Worm (Caenorhabditis elegans) whole organism, L3 larva: ENCODE results near the gene Y50D4A.4.

Source experiments
- R02D3.7 ChIP-seq: fragments of 150-350 bp; optimal IDR thresholded peaks from 2 replicates; lab custom pipeline; 2014; ENCODE audit warnings: missing biosample characterization, missing genetic modification characterization
- ZK546.5 ChIP-seq: sonication (generic microtip); optimal IDR thresholded peaks from 2 replicates; lab custom pipeline; 2017; ENCODE audit warnings: missing biosample characterization, missing genetic modification characterization
- aly-2 ChIP-seq: fragments of 150-350 bp; optimal IDR thresholded peaks from 2 replicates; lab custom pipeline; 2014; ENCODE audit warnings: missing biosample characterization, missing genetic modification characterization
- ama-1 ChIP-seq: fragments of 150-350 bp; optimal IDR thresholded peaks from 2 replicates; lab custom pipeline; 2018
- ceh-16 ChIP-seq: sonication (generic microtip); optimal IDR thresholded peaks from 2 replicates; lab custom pipeline; 2017; ENCODE audit warnings: missing biosample characterization, missing genetic modification characterization
- ceh-28 ChIP-seq: fragments of 150-350 bp; optimal IDR thresholded peaks from 2 replicates; lab custom pipeline; 2014; ENCODE audit warnings: missing biosample characterization, missing genetic modification reagents, missing genetic modification characterization
- ceh-82 ChIP-seq: fragments of 150-350 bp; optimal IDR thresholded peaks from 2 replicates; lab custom pipeline; 2014; ENCODE audit warnings: missing biosample characterization, missing genetic modification characterization
- ceh-9 ChIP-seq: sonication (generic microtip); optimal IDR thresholded peaks from 2 replicates; lab custom pipeline; 2018; ENCODE audit warnings: missing biosample characterization, missing genetic modification characterization
- daf-12 ChIP-seq: fragments of 150-350 bp; optimal IDR thresholded peaks from 2 replicates; lab custom pipeline; 2014; ENCODE audit warnings: missing biosample characterization, missing genetic modification reagents, missing genetic modification characterization
- egl-27 ChIP-seq: sonication (generic microtip); optimal IDR thresholded peaks from 4 replicates; lab custom pipeline; 2017; ENCODE audit warnings: missing biosample characterization, missing genetic modification reagents, missing genetic modification characterization
- egl-5 ChIP-seq: fragments of 150-350 bp; optimal IDR thresholded peaks from 2 replicates; lab custom pipeline; 2017; ENCODE audit warnings: missing biosample characterization, missing genetic modification reagents, missing genetic modification characterization, inconsistent platforms
- elt-2 ChIP-seq: sonication (generic microtip); optimal IDR thresholded peaks from 2 replicates; lab custom pipeline; 2016; ENCODE audit warnings: missing genetic modification reagents, mild to moderate bottlenecking, missing genetic modification characterization, missing compliant biosample characterization
- elt-3 ChIP-seq, 3 experiments: fragments of 150-350 bp in 1 of 3; sonication (generic microtip) in 2 of 3; optimal IDR thresholded peaks; 2 replicates in 2 of 3; 4 replicates in 1 of 3; lab custom pipeline; 2014 to 2017; ENCODE audit warnings: missing biosample characterization in 3 of 3, missing genetic modification characterization in 3 of 3
- eor-1 ChIP-seq, 2 experiments: fragments of 150-350 bp; optimal IDR thresholded peaks; 2 replicates each; lab custom pipeline; 2014 to 2018; ENCODE audit warnings: missing biosample characterization in 2 of 2, missing genetic modification characterization in 2 of 2
- fkh-2 ChIP-seq: fragments of 150-350 bp; optimal IDR thresholded peaks from 2 replicates; lab custom pipeline; 2014; ENCODE audit warnings: missing biosample characterization, missing genetic modification reagents, missing genetic modification characterization
- fos-1 ChIP-seq: fragments of 150-350 bp; optimal IDR thresholded peaks from 2 replicates; lab custom pipeline; 2014; ENCODE audit warnings: missing biosample characterization, missing genetic modification characterization
- hmg-11 ChIP-seq: sonication (generic microtip); optimal IDR thresholded peaks from 2 replicates; lab custom pipeline; 2016; ENCODE audit warnings: missing genetic modification characterization, missing compliant biosample characterization
- jun-1 ChIP-seq: fragments of 150-350 bp; optimal IDR thresholded peaks from 2 replicates; lab custom pipeline; 2014; ENCODE audit warnings: missing biosample characterization, missing genetic modification reagents, missing genetic modification characterization
- lin-15B ChIP-seq: fragments of 150-350 bp; optimal IDR thresholded peaks from 2 replicates; lab custom pipeline; 2014; ENCODE audit warnings: missing biosample characterization, missing genetic modification characterization
- lin-39 ChIP-seq: fragments of 150-350 bp; optimal IDR thresholded peaks from 2 replicates; lab custom pipeline; 2018; ENCODE audit warnings: missing biosample characterization, missing genetic modification reagents, missing genetic modification characterization
- lsy-12 ChIP-seq: sonication (generic microtip); optimal IDR thresholded peaks from 2 replicates; lab custom pipeline; 2016; ENCODE audit warnings: mild to moderate bottlenecking, missing genetic modification characterization, missing compliant biosample characterization
- mdl-1 ChIP-seq: fragments of 150-350 bp; optimal IDR thresholded peaks from 2 replicates; lab custom pipeline; 2014; ENCODE audit warnings: missing biosample characterization, missing genetic modification characterization
- mml-1 ChIP-seq: fragments of 150-350 bp; sonication (generic microtip); optimal IDR thresholded peaks from 3 replicates; lab custom pipeline; 2014; ENCODE audit warnings: missing biosample characterization, missing genetic modification characterization
- nfya-1 ChIP-seq: sonication (generic microtip); optimal IDR thresholded peaks from 2 replicates; lab custom pipeline; 2017; ENCODE audit warnings: missing genetic modification characterization, mild to moderate bottlenecking, missing compliant biosample characterization, antibody characterized with exemption, moderate library complexity; ENCODE audit not compliant: insufficient read depth
- nhr-11 ChIP-seq: fragments of 150-350 bp; optimal IDR thresholded peaks from 2 replicates; lab custom pipeline; 2014; ENCODE audit warnings: missing biosample characterization, missing genetic modification characterization
- nhr-12 ChIP-seq: fragments of 150-350 bp; optimal IDR thresholded peaks from 2 replicates; lab custom pipeline; 2014; ENCODE audit warnings: missing biosample characterization, missing genetic modification characterization
- nhr-23 ChIP-seq: fragments of 150-350 bp; optimal IDR thresholded peaks from 2 replicates; lab custom pipeline; 2014; ENCODE audit warnings: missing biosample characterization, missing genetic modification reagents, missing genetic modification characterization
- nhr-237 ChIP-seq: fragments of 150-350 bp; optimal IDR thresholded peaks from 2 replicates; lab custom pipeline; 2014; ENCODE audit warnings: missing biosample characterization, missing genetic modification characterization
- nhr-25 ChIP-seq: sonication (generic microtip); optimal IDR thresholded peaks from 2 replicates; lab custom pipeline; 2017; ENCODE audit warnings: missing biosample characterization, missing genetic modification characterization
- nhr-28 ChIP-seq: fragments of 150-350 bp; optimal IDR thresholded peaks from 2 replicates; lab custom pipeline; 2014; ENCODE audit warnings: missing biosample characterization, missing genetic modification characterization
- nhr-43 ChIP-seq: sonication (generic microtip); optimal IDR thresholded peaks from 2 replicates; lab custom pipeline; 2016; ENCODE audit warnings: mild to moderate bottlenecking, missing genetic modification characterization, missing compliant biosample characterization; ENCODE audit not compliant: poor library complexity, severe bottlenecking
- nhr-76 ChIP-seq: fragments of 150-350 bp; sonication (generic microtip); optimal IDR thresholded peaks from 5 replicates; lab custom pipeline; 2014; ENCODE audit warnings: missing biosample characterization, missing genetic modification characterization
- nhr-77 ChIP-seq: fragments of 150-350 bp; optimal IDR thresholded peaks from 2 replicates; lab custom pipeline; 2014; ENCODE audit warnings: missing biosample characterization, missing genetic modification characterization
- pha-4 ChIP-seq: fragments of 150-350 bp; optimal IDR thresholded peaks from 2 replicates; lab custom pipeline; 2014; ENCODE audit warnings: missing biosample characterization, missing genetic modification reagents, missing genetic modification characterization
- pqm-1 ChIP-seq: fragments of 150-350 bp; optimal IDR thresholded peaks from 2 replicates; lab custom pipeline; 2017; ENCODE audit warnings: missing biosample characterization, missing genetic modification characterization, inconsistent platforms
- sea-2 ChIP-seq: fragments of 150-350 bp; sonication (generic microtip); optimal IDR thresholded peaks from 4 replicates; lab custom pipeline; 2014; ENCODE audit warnings: missing biosample characterization, missing genetic modification reagents, missing genetic modification characterization
- skn-1 ChIP-seq: fragments of 150-350 bp; optimal IDR thresholded peaks from 2 replicates; lab custom pipeline; 2014; ENCODE audit warnings: missing biosample characterization, missing genetic modification characterization
- snpc-4 ChIP-seq: fragments of 150-350 bp; optimal IDR thresholded peaks from 2 replicates; lab custom pipeline; 2014; ENCODE audit warnings: missing biosample characterization, missing genetic modification characterization
- tbx-2 ChIP-seq: sonication (generic microtip); optimal IDR thresholded peaks from 2 replicates; lab custom pipeline; 2016; ENCODE audit warnings: mild to moderate bottlenecking, missing genetic modification characterization, missing compliant biosample characterization
- unc-39 ChIP-seq: sonication (generic microtip); optimal IDR thresholded peaks from 4 replicates; lab custom pipeline; 2017; ENCODE audit warnings: missing biosample characterization, missing genetic modification characterization
- unc-62 ChIP-seq: fragments of 150-350 bp; sonication (generic microtip); optimal IDR thresholded peaks from 4 replicates; lab custom pipeline; 2014; ENCODE audit warnings: missing biosample characterization, missing genetic modification reagents, missing genetic modification characterization
- zag-1 ChIP-seq: fragments of 150-350 bp; optimal IDR thresholded peaks from 2 replicates; lab custom pipeline; 2014; ENCODE audit warnings: missing biosample characterization, missing genetic modification characterization
- ztf-11 ChIP-seq: fragments of 150-350 bp; optimal IDR thresholded peaks from 2 replicates; lab custom pipeline; 2014; ENCODE audit warnings: missing biosample characterization, missing genetic modification characterization
- ztf-4 ChIP-seq: fragments of 150-350 bp; optimal IDR thresholded peaks from 2 replicates; lab custom pipeline; 2014; ENCODE audit warnings: missing biosample characterization, missing genetic modification characterization

Y50D4A.4 gene

ce11 chrV:1153387-1153786 lies 42.5 kb downstream of the Y50D4A.4 start:
- TF ChIP-seq fos-1 (no peak), nhr-28 (no peak), nhr-12 (tag; lab: Kevin White, UChicago) (no peak), ceh-28 (tag; lab: Kevin White, UChicago) (no peak), ZK546.5 (tag; lab: Kevin White, UChicago) (no peak), eor-1 (tag; optimal IDR thresholded peaks at IDR 0.05; lab: Kevin White, UChicago) (no peak), nhr-23 (no peak), lin-39 (tag; lab: Kevin White, UChicago) (no peak), jun-1 (tag; lab: Kevin White, UChicago) (no peak), lsy-12 (tag; lab: Kevin White, UChicago) (no peak)

- TF ChIP-seq pqm-1 (tag; lab: Kevin White, UChicago) = no peak
- no peak for TF ChIP-seq nhr-12 (tag; lab: Kevin White, UChicago)
- no peak for TF ChIP-seq ceh-82 (tag; lab: Kevin White, UChicago)
- no peak for TF ChIP-seq mml-1
- no peak for TF ChIP-seq lin-39 (tag; lab: Kevin White, UChicago)
- no peak for TF ChIP-seq ZK546.5 (tag; lab: Kevin White, UChicago)
- no peak for TF ChIP-seq lin-15B (tag; lab: Kevin White, UChicago)
- no peak for TF ChIP-seq jun-1 (tag; lab: Kevin White, UChicago)
Measured at ce11 chrV:1152736-1153135, 43.2 kb downstream of the Y50D4A.4 start.

ce11 chrV:1151830-1152229 lies 44.1 kb downstream of the Y50D4A.4 start:
- TF ChIP-seq elt-3 (tag; optimal IDR thresholded peaks at IDR 0.05; lab: Kevin White, UChicago) (no peak), eor-1 (tag; optimal IDR thresholded peaks at IDR 0.05; lab: Kevin White, UChicago) (no peak), nhr-76 (no peak), lsy-12 (tag; lab: Kevin White, UChicago) (no peak), ama-1 (no peak), ceh-82 (tag; lab: Kevin White, UChicago) (no peak), ZK546.5 (tag; lab: Kevin White, UChicago) (no peak), mdl-1 (tag; lab: Kevin White, UChicago) (no peak)
- TF ChIP-seq, all 47 proteins: peak for 0

ce11 chrV:1151324-1151742 lies 44.6 kb downstream of the Y50D4A.4 start:
- peak; percentile 2 for TF ChIP-seq fkh-2 (tag; lab: Kevin White, UChicago)
- TF ChIP-seq eor-1 (tag; optimal IDR thresholded peaks at IDR 0.05; lab: Kevin White, UChicago) = peak in 1 of 2 experiments; percentile 79
- TF ChIP-seq nhr-43 (tag; lab: Kevin White, UChicago) = peak; percentile 96
- no peak for TF ChIP-seq ceh-9
- peak; percentile 99 for TF ChIP-seq jun-1 (tag; lab: Kevin White, UChicago)
- peak; percentile 100 for TF ChIP-seq sea-2 (GFP tag; lab: Kevin White, UChicago)
- TF ChIP-seq nhr-237 (tag; lab: Kevin White, UChicago) = peak; percentile 63
- peak; percentile 90 for TF ChIP-seq R02D3.7
- TF ChIP-seq pha-4 (tag; lab: Kevin White, UChicago) = peak; percentile 88
- peak; percentile 86 for TF ChIP-seq ceh-82 (tag; lab: Kevin White, UChicago)
- peak; percentile 93 for TF ChIP-seq nhr-23
- TF ChIP-seq mdl-1 (tag; lab: Kevin White, UChicago) = peak; percentile 74
- TF ChIP-seq mml-1 = no peak
- no peak for TF ChIP-seq nhr-28
- peak; percentile 99 for TF ChIP-seq nhr-11
- peak; percentile 83 for TF ChIP-seq pqm-1 (tag; lab: Kevin White, UChicago)
- TF ChIP-seq snpc-4 (tag; lab: Kevin White, UChicago) = peak; percentile 83
- TF ChIP-seq tbx-2 (tag; lab: Kevin White, UChicago) = peak; percentile 97
- TF ChIP-seq elt-2 = peak; percentile 96
- TF ChIP-seq unc-62 (GFP tag; lab: Kevin White, UChicago) = peak; percentile 94
- TF ChIP-seq hmg-11 (tag; lab: Kevin White, UChicago) = peak; percentile 97
- peak; percentile 86 for TF ChIP-seq nhr-77 (tag; lab: Kevin White, UChicago)
- TF ChIP-seq elt-3 (tag; optimal IDR thresholded peaks at IDR 0.05; lab: Kevin White, UChicago) = peak in 1 of 3 experiments; percentile 92
- TF ChIP-seq nfya-1 (tag; lab: Kevin White, UChicago) = peak; percentile 97
- peak; percentile 46 for TF ChIP-seq ama-1
- TF ChIP-seq daf-12 (tag; lab: Kevin White, UChicago) = no peak
- TF ChIP-seq ceh-28 (tag; lab: Kevin White, UChicago) = peak; percentile 96
- TF ChIP-seq unc-39 = no peak
- peak; percentile 87 for TF ChIP-seq egl-5 (tag; lab: Kevin White, UChicago)
- TF ChIP-seq nhr-76 = peak; percentile 24
- TF ChIP-seq skn-1 (tag; lab: Kevin White, UChicago) = peak; percentile 87
- TF ChIP-seq nhr-25 (tag; lab: Kevin White, UChicago) = peak; percentile 98
- TF ChIP-seq egl-27 (tag; lab: Kevin White, UChicago) = peak; percentile 89
- TF ChIP-seq ztf-11 (tag; lab: Kevin White, UChicago) = no peak
- peak; percentile 92 for TF ChIP-seq fos-1
- TF ChIP-seq aly-2 = peak; percentile 68
- peak; percentile 61 for TF ChIP-seq ceh-16
- peak; percentile 84 for TF ChIP-seq zag-1 (tag; lab: Kevin White, UChicago)
- TF ChIP-seq ztf-4 (tag; lab: Kevin White, UChicago) = peak; percentile 93
- peak; percentile 94 for TF ChIP-seq lin-15B (tag; lab: Kevin White, UChicago)
- no peak for TF ChIP-seq nhr-12 (tag; lab: Kevin White, UChicago)
- TF ChIP-seq ZK546.5 (tag; lab: Kevin White, UChicago) = peak; percentile 65
